Worm (Caenorhabditis elegans) whole organism, L3 larva: ENCODE results near the gene sru-13.
A peak's percentile ranks its signal among the peaks of the same experiment; 100 is the strongest.

Source experiments
- R02D3.7 ChIP-seq: fragments of 150-350 bp; optimal IDR thresholded peaks from 2 replicates; lab custom pipeline; 2014; ENCODE audit warnings: missing biosample characterization, missing genetic modification characterization
- ZK546.5 ChIP-seq: sonication (generic microtip); optimal IDR thresholded peaks from 2 replicates; lab custom pipeline; 2017; ENCODE audit warnings: missing biosample characterization, missing genetic modification characterization
- aly-2 ChIP-seq: fragments of 150-350 bp; optimal IDR thresholded peaks from 2 replicates; lab custom pipeline; 2014; ENCODE audit warnings: missing biosample characterization, missing genetic modification characterization
- ama-1 ChIP-seq: fragments of 150-350 bp; optimal IDR thresholded peaks from 2 replicates; lab custom pipeline; 2018
- ceh-16 ChIP-seq: sonication (generic microtip); optimal IDR thresholded peaks from 2 replicates; lab custom pipeline; 2017; ENCODE audit warnings: missing biosample characterization, missing genetic modification characterization
- ceh-28 ChIP-seq: fragments of 150-350 bp; optimal IDR thresholded peaks from 2 replicates; lab custom pipeline; 2014; ENCODE audit warnings: missing biosample characterization, missing genetic modification reagents, missing genetic modification characterization
- ceh-82 ChIP-seq: fragments of 150-350 bp; optimal IDR thresholded peaks from 2 replicates; lab custom pipeline; 2014; ENCODE audit warnings: missing biosample characterization, missing genetic modification characterization
- ceh-9 ChIP-seq: sonication (generic microtip); optimal IDR thresholded peaks from 2 replicates; lab custom pipeline; 2018; ENCODE audit warnings: missing biosample characterization, missing genetic modification characterization
- daf-12 ChIP-seq: fragments of 150-350 bp; optimal IDR thresholded peaks from 2 replicates; lab custom pipeline; 2014; ENCODE audit warnings: missing biosample characterization, missing genetic modification reagents, missing genetic modification characterization
- egl-5 ChIP-seq: fragments of 150-350 bp; optimal IDR thresholded peaks from 2 replicates; lab custom pipeline; 2017; ENCODE audit warnings: missing biosample characterization, missing genetic modification reagents, missing genetic modification characterization, inconsistent platforms
- elt-1 ChIP-seq: fragments of 150-350 bp; optimal IDR thresholded peaks from 2 replicates; lab custom pipeline; 2014; ENCODE audit warnings: missing biosample characterization, missing genetic modification characterization
- elt-2 ChIP-seq: sonication (generic microtip); optimal IDR thresholded peaks from 2 replicates; lab custom pipeline; 2016; ENCODE audit warnings: missing genetic modification reagents, mild to moderate bottlenecking, missing genetic modification characterization, missing compliant biosample characterization
- elt-3 ChIP-seq, 3 experiments: fragments of 150-350 bp in 1 of 3; sonication (generic microtip) in 2 of 3; optimal IDR thresholded peaks; 2 replicates in 2 of 3; 4 replicates in 1 of 3; lab custom pipeline; 2014 to 2017; ENCODE audit warnings: missing biosample characterization in 3 of 3, missing genetic modification characterization in 3 of 3
- eor-1 ChIP-seq, 2 experiments: fragments of 150-350 bp; optimal IDR thresholded peaks; 2 replicates each; lab custom pipeline; 2014 to 2018; ENCODE audit warnings: missing biosample characterization in 2 of 2, missing genetic modification characterization in 2 of 2
- fos-1 ChIP-seq: fragments of 150-350 bp; optimal IDR thresholded peaks from 2 replicates; lab custom pipeline; 2014; ENCODE audit warnings: missing biosample characterization, missing genetic modification characterization
- hmg-11 ChIP-seq: sonication (generic microtip); optimal IDR thresholded peaks from 2 replicates; lab custom pipeline; 2016; ENCODE audit warnings: missing genetic modification characterization, missing compliant biosample characterization
- lin-15B ChIP-seq: fragments of 150-350 bp; optimal IDR thresholded peaks from 2 replicates; lab custom pipeline; 2014; ENCODE audit warnings: missing biosample characterization, missing genetic modification characterization
- mdl-1 ChIP-seq: fragments of 150-350 bp; optimal IDR thresholded peaks from 2 replicates; lab custom pipeline; 2014; ENCODE audit warnings: missing biosample characterization, missing genetic modification characterization
- nfya-1 ChIP-seq: sonication (generic microtip); optimal IDR thresholded peaks from 2 replicates; lab custom pipeline; 2017; ENCODE audit warnings: missing genetic modification characterization, mild to moderate bottlenecking, missing compliant biosample characterization, antibody characterized with exemption, moderate library complexity; ENCODE audit not compliant: insufficient read depth
- nhr-12 ChIP-seq: fragments of 150-350 bp; optimal IDR thresholded peaks from 2 replicates; lab custom pipeline; 2014; ENCODE audit warnings: missing biosample characterization, missing genetic modification characterization
- nhr-23 ChIP-seq: fragments of 150-350 bp; optimal IDR thresholded peaks from 2 replicates; lab custom pipeline; 2014; ENCODE audit warnings: missing biosample characterization, missing genetic modification reagents, missing genetic modification characterization
- nhr-237 ChIP-seq: fragments of 150-350 bp; optimal IDR thresholded peaks from 2 replicates; lab custom pipeline; 2014; ENCODE audit warnings: missing biosample characterization, missing genetic modification characterization
- nhr-25 ChIP-seq: sonication (generic microtip); optimal IDR thresholded peaks from 2 replicates; lab custom pipeline; 2017; ENCODE audit warnings: missing biosample characterization, missing genetic modification characterization
- nhr-43 ChIP-seq: sonication (generic microtip); optimal IDR thresholded peaks from 2 replicates; lab custom pipeline; 2016; ENCODE audit warnings: mild to moderate bottlenecking, missing genetic modification characterization, missing compliant biosample characterization; ENCODE audit not compliant: poor library complexity, severe bottlenecking
- nhr-67 ChIP-seq: fragments of 150-350 bp; optimal IDR thresholded peaks from 2 replicates; lab custom pipeline; 2014; ENCODE audit warnings: missing biosample characterization, missing genetic modification characterization
- nhr-76 ChIP-seq: fragments of 150-350 bp; sonication (generic microtip); optimal IDR thresholded peaks from 5 replicates; lab custom pipeline; 2014; ENCODE audit warnings: missing biosample characterization, missing genetic modification characterization
- nhr-77 ChIP-seq: fragments of 150-350 bp; optimal IDR thresholded peaks from 2 replicates; lab custom pipeline; 2014; ENCODE audit warnings: missing biosample characterization, missing genetic modification characterization
- pha-4 ChIP-seq: fragments of 150-350 bp; optimal IDR thresholded peaks from 2 replicates; lab custom pipeline; 2014; ENCODE audit warnings: missing biosample characterization, missing genetic modification reagents, missing genetic modification characterization
- pqm-1 ChIP-seq: fragments of 150-350 bp; optimal IDR thresholded peaks from 2 replicates; lab custom pipeline; 2017; ENCODE audit warnings: missing biosample characterization, missing genetic modification characterization, inconsistent platforms
- sea-2 ChIP-seq: fragments of 150-350 bp; sonication (generic microtip); optimal IDR thresholded peaks from 4 replicates; lab custom pipeline; 2014; ENCODE audit warnings: missing biosample characterization, missing genetic modification reagents, missing genetic modification characterization
- skn-1 ChIP-seq: fragments of 150-350 bp; optimal IDR thresholded peaks from 2 replicates; lab custom pipeline; 2014; ENCODE audit warnings: missing biosample characterization, missing genetic modification characterization
- snpc-4 ChIP-seq: fragments of 150-350 bp; optimal IDR thresholded peaks from 2 replicates; lab custom pipeline; 2014; ENCODE audit warnings: missing biosample characterization, missing genetic modification characterization
- unc-39 ChIP-seq: sonication (generic microtip); optimal IDR thresholded peaks from 4 replicates; lab custom pipeline; 2017; ENCODE audit warnings: missing biosample characterization, missing genetic modification characterization
- ztf-11 ChIP-seq: fragments of 150-350 bp; optimal IDR thresholded peaks from 2 replicates; lab custom pipeline; 2014; ENCODE audit warnings: missing biosample characterization, missing genetic modification characterization
- ztf-4 ChIP-seq: fragments of 150-350 bp; optimal IDR thresholded peaks from 2 replicates; lab custom pipeline; 2014; ENCODE audit warnings: missing biosample characterization, missing genetic modification characterization

The sru-13 gene

ce11 chrIV:12565933-12566540, 43.6 kb upstream of the sru-13 start, which contains the start of gene eak-7:
Gene eak-7 (minus strand): TSS chrIV:12565983.
- TF ChIP-seq ceh-82 (tag; lab: Kevin White, UChicago): no peak
- TF ChIP-seq ZK546.5: no peak
- TF ChIP-seq eor-1 (tag; optimal IDR thresholded peaks at IDR 0.05; lab: Kevin White, UChicago): no peak
- no peak for TF ChIP-seq nfya-1
- TF ChIP-seq nhr-25 (tag; lab: Kevin White, UChicago): no peak
- TF ChIP-seq ztf-4 (tag; lab: Kevin White, UChicago): no peak
- no peak for TF ChIP-seq elt-2
- TF ChIP-seq ceh-9 (tag; lab: Kevin White, UChicago): no peak
- TF ChIP-seq pqm-1 (tag; lab: Kevin White, UChicago): no peak
- no peak for TF ChIP-seq nhr-76 (tag; lab: Kevin White, UChicago)
- no peak for TF ChIP-seq R02D3.7
- TF ChIP-seq nhr-237 (tag; lab: Kevin White, UChicago): no peak
- no peak for TF ChIP-seq nhr-67 (tag; lab: Kevin White, UChicago)
- TF ChIP-seq ama-1 (lab: Kevin White, UChicago): no peak
- no peak for TF ChIP-seq unc-39 (tag; lab: Kevin White, UChicago)
- TF ChIP-seq lin-15B (tag; lab: Kevin White, UChicago): no peak
- TF ChIP-seq pha-4 (tag; lab: Kevin White, UChicago): no peak
- TF ChIP-seq nhr-12 (tag; lab: Kevin White, UChicago): no peak
- no peak for TF ChIP-seq ceh-16
- TF ChIP-seq elt-3 (tag; optimal IDR thresholded peaks at IDR 0.05; lab: Kevin White, UChicago): no peak

- no peak for TF ChIP-seq nhr-76 (tag; lab: Kevin White, UChicago)
- no peak for TF ChIP-seq pqm-1 (tag; lab: Kevin White, UChicago)
Measured at ce11 chrIV:12560568-12560967, 38.1 kb upstream of the sru-13 start, which contains the start of gene snb-7. Gene snb-7 (plus strand): TSS chrIV:12560868.

- TF ChIP-seq nhr-67 (tag; lab: Kevin White, UChicago): no peak
- TF ChIP-seq daf-12 (tag; lab: Kevin White, UChicago): no peak
- peak; percentile 37 for TF ChIP-seq ceh-28 (tag; lab: Kevin White, UChicago)
- peak; percentile 61 for TF ChIP-seq hmg-11 (tag; lab: Kevin White, UChicago)
- TF ChIP-seq lin-15B (tag; lab: Kevin White, UChicago): peak; percentile 39
- TF ChIP-seq ZK546.5: no peak
- no peak for TF ChIP-seq mdl-1 (tag; lab: Kevin White, UChicago)
- no peak for TF ChIP-seq egl-5 (tag; lab: Kevin White, UChicago)
- peak; percentile 90 for TF ChIP-seq pha-4 (tag; lab: Kevin White, UChicago)
- TF ChIP-seq elt-1 (tag; lab: Kevin White, UChicago): no peak
- no peak for TF ChIP-seq elt-3 (tag; optimal IDR thresholded peaks at IDR 0.05; lab: Kevin White, UChicago)
- peak; percentile 47 for TF ChIP-seq snpc-4
- peak; percentile 71 for TF ChIP-seq nfya-1
- peak; percentile 53 for TF ChIP-seq nhr-23 (tag; lab: Kevin White, UChicago)
- no peak for TF ChIP-seq ceh-82 (tag; lab: Kevin White, UChicago)
- no peak for TF ChIP-seq nhr-25 (tag; lab: Kevin White, UChicago)
- TF ChIP-seq nhr-43 (tag; lab: Kevin White, UChicago): peak; percentile 18
- peak; percentile 6 for TF ChIP-seq elt-2
- no peak for TF ChIP-seq skn-1 (tag; lab: Kevin White, UChicago)
- TF ChIP-seq nhr-76 (tag; lab: Kevin White, UChicago): no peak
- no peak for TF ChIP-seq fos-1 (tag; lab: Kevin White, UChicago)
- no peak for TF ChIP-seq ztf-11
- TF ChIP-seq eor-1 (tag; optimal IDR thresholded peaks at IDR 0.05; lab: Kevin White, UChicago): peak in 1 of 2 experiments; percentile 18
- no peak for TF ChIP-seq sea-2 (GFP tag; lab: Kevin White, UChicago)
Measured at ce11 chrIV:12558925-12559450, 36.6 kb upstream of the sru-13 start, which contains the start of the genes ZK795.2 and ZK795.3. Gene ZK795.2 (minus strand): TSS chrIV:12558975. Gene ZK795.3 (plus strand): TSS chrIV:12559365.

DNA sequence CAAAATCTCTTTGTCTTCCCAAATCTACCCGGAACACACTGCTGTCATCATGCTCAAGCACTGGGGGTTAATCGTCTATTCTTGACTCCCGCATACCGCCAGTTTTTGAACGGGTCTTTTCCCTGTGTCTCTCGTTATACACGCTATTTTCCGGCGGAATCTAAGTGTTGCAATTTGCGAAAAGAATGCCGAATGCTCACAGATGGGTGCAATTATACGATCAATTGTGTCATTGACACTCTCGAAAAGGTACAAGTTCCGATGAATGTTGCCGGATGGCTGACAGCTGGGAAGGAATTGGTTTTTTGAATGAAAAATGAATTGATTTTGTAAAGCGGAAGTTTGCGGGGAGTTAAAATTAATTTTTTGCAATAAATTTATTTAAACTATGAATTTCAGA, 29.5 kb upstream of the sru-13 start:
- TF ChIP-seq daf-12 (tag; lab: Kevin White, UChicago) (no peak), ceh-9 (tag; lab: Kevin White, UChicago) (no peak), nhr-67 (tag; lab: Kevin White, UChicago) (no peak), elt-3 (tag; optimal IDR thresholded peaks at IDR 0.05; lab: Kevin White, UChicago) (no peak), nhr-77 (tag; lab: Kevin White, UChicago) (no peak), ceh-82 (tag; lab: Kevin White, UChicago) (no peak), hmg-11 (tag; lab: Kevin White, UChicago) (no peak), eor-1 (tag; optimal IDR thresholded peaks at IDR 0.05; lab: Kevin White, UChicago) (no peak), ztf-11 (no peak), aly-2 (tag; lab: Kevin White, UChicago) (no peak), snpc-4 (no peak), nhr-76 (tag; lab: Kevin White, UChicago) (no peak), mdl-1 (tag; lab: Kevin White, UChicago) (no peak)
